Worm (Caenorhabditis elegans) whole organism, L4/young adult: ENCODE data around the gene F56D6.11.
"Not testable (repeated sequence)": the region's sequence is repeated elsewhere in the genome, so short reads cannot be mapped to it uniquely, and the experiment has no call there.

Experiments
- W03F9.2 ChIP-seq: fragments of 150-350 bp; optimal IDR thresholded peaks from 2 replicates; lab custom pipeline; 2014; ENCODE audit warnings: missing biosample characterization, missing genetic modification characterization
- dao-5 ChIP-seq: sonication (generic microtip); optimal IDR thresholded peaks from 2 replicates; lab custom pipeline; 2016; ENCODE audit warnings: missing genotype, missing genetic modification characterization, moderate library complexity, missing compliant biosample characterization
- him-1 ChIP-seq: sonication (generic microtip); optimal IDR thresholded peaks from 2 replicates; lab custom pipeline; 2016; ENCODE audit warnings: missing genotype, missing genetic modification reagents, missing genetic modification characterization, missing compliant biosample characterization

The F56D6.11 gene

ce11 chrIV:3906393-3906792 is at the start of gene F56D6.11:
Gene F56D6.11 (minus strand): TSS chrIV:3906493.
- TF ChIP-seq W03F9.2 (tag; lab: Kevin White, UChicago) (no peak), dao-5 (tag; lab: Kevin White, UChicago) (no peak), him-1 (tag; lab: Kevin White, UChicago) (no peak)

- TF ChIP-seq W03F9.2 (tag; lab: Kevin White, UChicago): no peak
- TF ChIP-seq dao-5 (tag; lab: Kevin White, UChicago): no peak
- TF ChIP-seq him-1 (tag; lab: Kevin White, UChicago): no peak
Observed at ce11 chrIV:3944459-3944858, 38.2 kb upstream of the F56D6.11 start, which contains the start of gene clec-72. Gene clec-72 (plus strand): TSS chrIV:3944816.

- TF ChIP-seq him-1 (tag; lab: Kevin White, UChicago) (no peak), dao-5 (tag; lab: Kevin White, UChicago) (no peak), W03F9.2 (tag; lab: Kevin White, UChicago) (no peak)
Observed at ce11 chrIV:3943003-3943402, 36.7 kb upstream of the F56D6.11 start, which contains the start of gene Y46C8AL.11. Gene Y46C8AL.11 (plus strand): TSS chrIV:3943303.

ce11 chrIV:3941658-3942328 is 35.5 kb upstream of the F56D6.11 start, which contains the start of gene clec-174:
Gene clec-174 (minus strand): TSS chrIV:3941708.
- no peak for TF ChIP-seq dao-5 (tag; lab: Kevin White, UChicago)
- TF ChIP-seq W03F9.2 (tag; lab: Kevin White, UChicago): no peak
- no peak for TF ChIP-seq him-1 (tag; lab: Kevin White, UChicago)

- TF ChIP-seq dao-5 (tag; lab: Kevin White, UChicago) (no peak), him-1 (tag; lab: Kevin White, UChicago) (no peak), W03F9.2 (tag; lab: Kevin White, UChicago) (no peak)
Observed at ce11 chrIV:3937097-3937496, 30.8 kb upstream of the F56D6.11 start, which contains the start of gene clec-71. Gene clec-71 (plus strand): TSS chrIV:3937458.

- TF ChIP-seq W03F9.2, him-1, dao-5 (tag; lab: Kevin White, UChicago): not testable (repeated sequence)
Observed at ce11 chrIV:3932408-3932807, 26.1 kb upstream of the F56D6.11 start, which contains the start of gene clec-70. Gene clec-70 (plus strand): TSS chrIV:3932708.

- TF ChIP-seq him-1 (tag; lab: Kevin White, UChicago) (no peak), W03F9.2 (tag; lab: Kevin White, UChicago) (no peak), dao-5 (tag; lab: Kevin White, UChicago) (no peak)
Observed at ce11 chrIV:3926117-3926516, 19.8 kb upstream of the F56D6.11 start, which contains the start of gene clec-68. Gene clec-68 (plus strand): TSS chrIV:3926417.

- TF ChIP-seq him-1 (tag; lab: Kevin White, UChicago): no peak
- TF ChIP-seq W03F9.2 (tag; lab: Kevin White, UChicago): no peak
- no peak for TF ChIP-seq dao-5 (tag; lab: Kevin White, UChicago)
Observed at ce11 chrIV:3921898-3922297, 15.6 kb upstream of the F56D6.11 start, which contains the start of gene clec-67. Gene clec-67 (plus strand): TSS chrIV:3922165.

- TF ChIP-seq him-1 (tag; lab: Kevin White, UChicago): no peak
- no peak for TF ChIP-seq dao-5 (tag; lab: Kevin White, UChicago)
- TF ChIP-seq W03F9.2 (tag; lab: Kevin White, UChicago): no peak
Observed at ce11 chrIV:3919506-3919905, 13.2 kb upstream of the F56D6.11 start, which contains the start of gene srz-19. Gene srz-19 (plus strand): TSS chrIV:3919806.

ce11 chrIV:3918160-3918559 is 11.9 kb upstream of the F56D6.11 start, which contains the start of gene F56D6.23:
Gene F56D6.23 (plus strand): TSS chrIV:3918460.
- no peak for TF ChIP-seq dao-5 (tag; lab: Kevin White, UChicago)

- TF ChIP-seq dao-5 (tag; lab: Kevin White, UChicago) (no peak), W03F9.2 (tag; lab: Kevin White, UChicago) (no peak), him-1 (tag; lab: Kevin White, UChicago) (no peak)
Observed at ce11 chrIV:3917405-3917804, 11.1 kb upstream of the F56D6.11 start, which contains the start of gene F56D6.14. Gene F56D6.14 (plus strand): TSS chrIV:3917705.

ce11 chrIV:3915296-3915695 is 9.0 kb upstream of the F56D6.11 start, which contains the start of gene srz-20:
Gene srz-20 (plus strand): TSS chrIV:3915596.
- TF ChIP-seq dao-5 (tag; lab: Kevin White, UChicago) (no peak), W03F9.2 (tag; lab: Kevin White, UChicago) (no peak), him-1 (tag; lab: Kevin White, UChicago) (no peak)

ce11 chrIV:3914462-3914861 is 8.2 kb upstream of the F56D6.11 start, which contains the start of gene F56D6.19:
Gene F56D6.19 (plus strand): TSS chrIV:3914762.
- TF ChIP-seq dao-5 (tag; lab: Kevin White, UChicago) (no peak), W03F9.2 (tag; lab: Kevin White, UChicago) (no peak), him-1 (tag; lab: Kevin White, UChicago) (no peak)
